Fruit fly (Drosophila melanogaster) whole organism, pupa: ENCODE measurements around the gene Cpr62Bb.

Experiments used
- CG10348 ChIP-seq: fragments of 200-800 bp; sonication (Bioruptor generic); IDR thresholded peaks from 2 replicates; pipeline ENCODE4 v1.3.6; 2022; ENCODE audit warnings: missing biosample characterization, missing genetic modification characterization
- CG12605 ChIP-seq: fragments of 200-800 bp; sonication (Bioruptor generic); IDR thresholded peaks from 2 replicates; pipeline ENCODE4 v1.3.6; 2022; ENCODE audit warnings: missing biosample characterization, missing genetic modification characterization
- CG13204 ChIP-seq: fragments of 200-800 bp; sonication (Bioruptor generic); optimal IDR thresholded peaks from 2 replicates; lab custom pipeline; 2018; ENCODE audit warnings: missing biosample characterization, mild to moderate bottlenecking, missing genetic modification characterization, moderate library complexity
- CG15710 ChIP-seq: fragments of 200-800 bp; sonication (Bioruptor generic); optimal IDR thresholded peaks from 2 replicates; lab custom pipeline; 2018; ENCODE audit warnings: missing biosample characterization, mild to moderate bottlenecking, missing genetic modification characterization, moderate library complexity
- CG32121 ChIP-seq: fragments of 200-800 bp; sonication (Bioruptor generic); IDR thresholded peaks from 2 replicates; pipeline ENCODE4 v1.3.6; 2022; ENCODE audit warnings: missing biosample characterization, missing genetic modification characterization
- CG8159 ChIP-seq: fragments of 200-800 bp; sonication (Bioruptor generic); optimal IDR thresholded peaks from 3 replicates; lab custom pipeline; 2018; ENCODE audit warnings: missing biosample characterization, mild to moderate bottlenecking, missing genetic modification characterization, moderate library complexity
- EcR ChIP-seq: fragments of 200-800 bp; sonication (Bioruptor generic); optimal IDR thresholded peaks from 3 replicates; lab custom pipeline; 2019; ENCODE audit warnings: missing biosample characterization, missing genetic modification characterization, mild to moderate bottlenecking, moderate library complexity, missing genetic modification reagents
- fd96Ca ChIP-seq: fragments of 200-800 bp; sonication (Bioruptor generic); IDR thresholded peaks from 3 replicates; pipeline ENCODE4 v1.3.6; 2022; ENCODE audit warnings: missing biosample characterization, missing genetic modification characterization
- gl ChIP-seq: fragments of 200-800 bp; sonication (Bioruptor generic); optimal IDR thresholded peaks from 2 replicates; lab custom pipeline; 2018; ENCODE audit warnings: missing biosample characterization, mild to moderate bottlenecking, missing genetic modification characterization
- rn ChIP-seq: fragments of 200-800 bp; sonication (Bioruptor generic); IDR thresholded peaks from 2 replicates; pipeline ENCODE4 v1.3.6; 2022; ENCODE audit warnings: missing biosample characterization, missing genetic modification characterization

DNA sequence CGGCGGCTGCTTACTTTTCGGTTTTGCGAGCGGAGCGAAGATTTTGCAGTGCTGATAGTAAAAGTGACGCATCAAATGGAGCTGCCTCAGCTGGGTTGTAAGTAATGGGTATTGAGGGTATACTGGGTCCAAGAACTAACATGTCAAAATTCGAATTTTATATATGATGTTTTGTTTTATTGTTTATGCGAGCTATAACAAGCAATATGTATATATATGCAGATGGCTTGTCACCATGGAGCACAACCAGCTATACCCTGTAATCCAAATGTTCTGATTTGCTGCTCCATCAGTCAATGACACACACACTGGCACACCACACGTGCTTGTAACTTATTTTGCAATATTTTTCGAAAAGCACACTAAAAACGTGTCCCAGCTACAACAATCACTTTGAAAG is 5.4 kb downstream of the Cpr62Bb start:
- TF ChIP-seq EcR (no peak), CG13204 (peak; percentile 16), CG10348 (no peak), CG32121 (peak; percentile 81), gl (tag; lab: Kevin White, UChicago) (no peak), CG8159 (tag; lab: Kevin White, UChicago) (peak; percentile 17), fd96Ca (peak; percentile 82), rn (GFP tag; lab: Robert Waterston, UW) (no peak), CG12605 (GFP tag; lab: Robert Waterston, UW) (peak; percentile 74), CG15710 (tag; lab: Kevin White, UChicago) (peak; percentile 40)
